Worm (Caenorhabditis elegans) whole organism, young adult: ENCODE data around the gene K07C5.2.

Source experiments
- F37B4.10 ChIP-seq: fragments of 200-800 bp; sonication (Bioruptor generic); IDR thresholded peaks from 2 replicates; pipeline ENCODE4 v1.3.6; 2022; ENCODE audit warnings: missing genetic modification characterization, missing compliant biosample characterization
- K11D2.4 ChIP-seq: fragments of 200-800 bp; sonication (Bioruptor generic); IDR thresholded peaks from 2 replicates; pipeline ENCODE4 v1.3.6; 2022; ENCODE audit warnings: missing genetic modification reagents, missing genetic modification characterization, missing compliant biosample characterization
- T07F8.4 ChIP-seq: sonication (generic microtip); optimal IDR thresholded peaks from 2 replicates; lab custom pipeline; 2016; ENCODE audit warnings: mild to moderate bottlenecking, missing genetic modification characterization, moderate library complexity, missing compliant biosample characterization
- Y53G8AR.9 ChIP-seq: fragments of 200-800 bp; sonication (Bioruptor generic); conservative IDR thresholded peaks from 2 replicates; pipeline ENCODE4 v1.3.6; 2022; ENCODE audit warnings: missing genetic modification reagents, missing genetic modification characterization, missing compliant biosample characterization
- Y67H2A.10 ChIP-seq: fragments of 200-800 bp; sonication (Bioruptor generic); conservative IDR thresholded peaks from 2 replicates; pipeline ENCODE4 v1.3.6; 2022; ENCODE audit warnings: missing genetic modification reagents, missing genetic modification characterization, missing compliant biosample characterization
- ama-1 ChIP-seq, 3 experiments: fragments of 150-350 bp in 1 of 3; sonication (generic microtip) in 2 of 3; optimal IDR thresholded peaks; 2 replicates each; lab custom pipeline; 2014 to 2018; ENCODE audit warnings: missing biosample characterization in 2 of 3, missing genetic modification characterization in 2 of 3, missing genetic modification reagents in 2 of 3
- atf-7 ChIP-seq: sonication (generic microtip); optimal IDR thresholded peaks from 2 replicates; lab custom pipeline; 2017; ENCODE audit warnings: mild to moderate bottlenecking, missing genetic modification characterization, missing compliant biosample characterization
- attf-6 ChIP-seq: fragments of 200-800 bp; sonication (Bioruptor generic); IDR thresholded peaks from 2 replicates; pipeline ENCODE4 v1.3.6; 2022; ENCODE audit warnings: missing genetic modification reagents, missing genetic modification characterization, missing compliant biosample characterization
- bed-2 ChIP-seq: fragments of 200-800 bp; sonication (Bioruptor generic); IDR thresholded peaks from 2 replicates; pipeline ENCODE4 v1.3.6; 2022; ENCODE audit warnings: missing genetic modification reagents, missing genetic modification characterization, missing compliant biosample characterization
- chd-7 ChIP-seq: sonication (generic microtip); optimal IDR thresholded peaks from 2 replicates; lab custom pipeline; 2016; ENCODE audit warnings: mild to moderate bottlenecking, missing genetic modification characterization, moderate library complexity, missing compliant biosample characterization
- dox-1 ChIP-seq: fragments of 200-800 bp; sonication (Bioruptor generic); IDR thresholded peaks from 2 replicates; pipeline ENCODE4 v1.3.6; 2022; ENCODE audit warnings: missing genetic modification reagents, missing genetic modification characterization, missing compliant biosample characterization
- egrh-3 ChIP-seq: fragments of 200-800 bp; sonication (Bioruptor generic); IDR thresholded peaks from 2 replicates; pipeline ENCODE4 v1.3.6; 2022; ENCODE audit warnings: missing genetic modification reagents, missing genetic modification characterization, missing compliant biosample characterization
- ets-4 ChIP-seq: fragments of 200-800 bp; sonication (Bioruptor generic); optimal IDR thresholded peaks from 2 replicates; lab custom pipeline; 2018; ENCODE audit warnings: mild to moderate bottlenecking, missing genetic modification characterization, missing compliant biosample characterization
- fkh-3 ChIP-seq: sonication (generic microtip); optimal IDR thresholded peaks from 2 replicates; lab custom pipeline; 2016; ENCODE audit warnings: mild to moderate bottlenecking, missing genetic modification characterization, missing compliant biosample characterization
- hlh-12 ChIP-seq: sonication (generic microtip); optimal IDR thresholded peaks from 2 replicates; lab custom pipeline; 2016; ENCODE audit warnings: missing genetic modification characterization, missing compliant biosample characterization
- hmg-1.2 ChIP-seq: fragments of 200-800 bp; sonication (Bioruptor generic); IDR thresholded peaks from 2 replicates; pipeline ENCODE4 v1.3.6; 2022; ENCODE audit warnings: missing genetic modification reagents, missing genetic modification characterization, missing compliant biosample characterization
- let-526 ChIP-seq: fragments of 200-800 bp; sonication (Bioruptor generic); IDR thresholded peaks from 2 replicates; pipeline ENCODE4 v1.3.6; 2022; ENCODE audit warnings: missing genetic modification reagents, missing genetic modification characterization, missing compliant biosample characterization
- let-607 ChIP-seq, 2 experiments: fragments of 200-800 bp in 1 of 2; sonication (Bioruptor generic) in 1 of 2; sonication (generic microtip) in 1 of 2; optimal IDR thresholded peaks; 2 replicates each; lab custom pipeline; 2016 to 2018; ENCODE audit warnings: mild to moderate bottlenecking in 2 of 2, missing compliant biosample characterization in 2 of 2, missing genetic modification characterization in 2 of 2, moderate library complexity in 2 of 2, missing genotype in 1 of 2
- lin-26 ChIP-seq: fragments of 200-800 bp; sonication (Bioruptor generic); IDR thresholded peaks from 2 replicates; pipeline ENCODE4 v1.3.6; 2022; ENCODE audit warnings: missing genetic modification reagents, missing genetic modification characterization, missing compliant biosample characterization
- lin-40 ChIP-seq: sonication (generic microtip); optimal IDR thresholded peaks from 2 replicates; lab custom pipeline; 2016; ENCODE audit warnings: missing genetic modification characterization, mild to moderate bottlenecking, missing compliant biosample characterization, missing genotype, missing genetic modification reagents
- lin-54 ChIP-seq: fragments of 200-800 bp; sonication (Bioruptor generic); optimal IDR thresholded peaks from 2 replicates; lab custom pipeline; 2018; ENCODE audit warnings: mild to moderate bottlenecking, missing genetic modification characterization, missing compliant biosample characterization
- lir-1 ChIP-seq: fragments of 200-800 bp; sonication (Bioruptor generic); conservative IDR thresholded peaks from 2 replicates; pipeline ENCODE4 v1.3.6; 2022; ENCODE audit warnings: missing genetic modification reagents, missing genetic modification characterization, missing compliant biosample characterization
- madf-10 ChIP-seq: sonication (generic microtip); optimal IDR thresholded peaks from 2 replicates; lab custom pipeline; 2016; ENCODE audit warnings: mild to moderate bottlenecking, missing genetic modification characterization, missing compliant biosample characterization
- madf-3 ChIP-seq: fragments of 200-800 bp; sonication (Bioruptor generic); IDR thresholded peaks from 2 replicates; pipeline ENCODE4 v1.3.6; 2022; ENCODE audit warnings: missing genetic modification reagents, missing genetic modification characterization, missing compliant biosample characterization
- madf-6 ChIP-seq: fragments of 200-800 bp; sonication (Bioruptor generic); IDR thresholded peaks from 2 replicates; pipeline ENCODE4 v1.3.6; 2022; ENCODE audit warnings: missing genetic modification reagents, missing genetic modification characterization, missing compliant biosample characterization
- madf-8 ChIP-seq: fragments of 200-800 bp; sonication (Bioruptor generic); conservative IDR thresholded peaks from 2 replicates; pipeline ENCODE4 v1.3.6; 2022; ENCODE audit warnings: missing genetic modification reagents, missing genetic modification characterization, missing compliant biosample characterization
- mcd-1 ChIP-seq: fragments of 200-800 bp; sonication (Bioruptor generic); IDR thresholded peaks from 2 replicates; pipeline ENCODE4 v1.3.6; 2022; ENCODE audit warnings: missing genetic modification reagents, missing genetic modification characterization, missing compliant biosample characterization
- nhr-80 ChIP-seq: sonication (generic microtip); optimal IDR thresholded peaks from 2 replicates; lab custom pipeline; 2016; ENCODE audit warnings: missing genetic modification characterization, missing compliant biosample characterization
- pbrm-1 ChIP-seq: fragments of 200-800 bp; sonication (Bioruptor generic); IDR thresholded peaks from 2 replicates; pipeline ENCODE4 v1.3.6; 2022; ENCODE audit warnings: missing genetic modification reagents, missing genetic modification characterization, missing compliant biosample characterization
- rcor-1 ChIP-seq: fragments of 200-800 bp; sonication (Bioruptor generic); IDR thresholded peaks from 2 replicates; pipeline ENCODE4 v1.3.6; 2022; ENCODE audit warnings: missing genetic modification reagents, missing genetic modification characterization, missing compliant biosample characterization
- rpc-1 ChIP-seq, 2 experiments: fragments of 150-350 bp in 1 of 2; sonication (generic microtip) in 1 of 2; optimal IDR thresholded peaks; 2 replicates each; lab custom pipeline; 2014 to 2018; ENCODE audit warnings: missing biosample characterization in 1 of 2, missing genetic modification characterization in 1 of 2, missing genetic modification reagents in 1 of 2, missing genotype in 1 of 2
- snpc-4 ChIP-seq, 5 experiments: fragments of 150-350 bp in 1 of 5; sonication (generic microtip) in 4 of 5; optimal IDR thresholded peaks; 2 replicates each; lab custom pipeline; 2014 to 2018; ENCODE audit warnings: missing genetic modification characterization in 5 of 5, missing biosample characterization in 3 of 5, antibody characterized with exemption in 2 of 5, mild to moderate bottlenecking in 2 of 5, missing compliant biosample characterization in 2 of 5, missing genotype in 2 of 5, moderate library complexity in 2 of 5, missing genetic modification reagents in 1 of 5
- tbp1 ChIP-seq: fragments of 200-800 bp; sonication (Bioruptor generic); optimal IDR thresholded peaks from 2 replicates; lab custom pipeline; 2018; ENCODE audit warnings: mild to moderate bottlenecking, missing genetic modification characterization, missing compliant biosample characterization
- tbx-9 ChIP-seq: sonication (generic microtip); optimal IDR thresholded peaks from 2 replicates; lab custom pipeline; 2016; ENCODE audit warnings: borderline replicate concordance, missing genetic modification characterization, inconsistent platforms, missing compliant biosample characterization
- zfh-2 ChIP-seq: fragments of 200-800 bp; sonication (Bioruptor generic); conservative IDR thresholded peaks from 2 replicates; pipeline ENCODE4 v1.3.6; 2022; ENCODE audit warnings: missing genetic modification reagents, missing genetic modification characterization, missing compliant biosample characterization
- zim-3 ChIP-seq: sonication (generic microtip); optimal IDR thresholded peaks from 2 replicates; lab custom pipeline; 2017; ENCODE audit warnings: mild to moderate bottlenecking, missing genetic modification characterization, moderate library complexity, missing compliant biosample characterization
- ztf-3 ChIP-seq: fragments of 200-800 bp; sonication (Bioruptor generic); optimal IDR thresholded peaks from 2 replicates; lab custom pipeline; 2018; ENCODE audit warnings: mild to moderate bottlenecking, missing genetic modification characterization, missing compliant biosample characterization

Gene K07C5.2

ce11 chrV:10371177-10371576 lies 31.9 kb downstream of the K07C5.2 start (continued):
- TF ChIP-seq lin-54 (peak; percentile 28), madf-3 (GFP tag; lab: Robert Waterston, UW) (no peak), T07F8.4 (no peak), tbx-9 (no peak), hmg-1.2 (GFP tag; lab: Robert Waterston, UW) (peak; percentile 67), lir-1 (GFP tag; lab: Robert Waterston, UW) (no peak), madf-8 (GFP tag; lab: Robert Waterston, UW) (no peak), zfh-2 (GFP tag; lab: Robert Waterston, UW) (no peak), dox-1 (GFP tag; lab: Robert Waterston, UW) (no peak; the same call in 1 of the 2 replicates), Y53G8AR.9 (GFP tag; lab: Robert Waterston, UW) (no peak), hlh-12 (no peak), lin-26 (GFP tag; lab: Robert Waterston, UW) (no peak), ama-1 (optimal IDR thresholded peaks at IDR 0.05; lab: Kevin White, UChicago) (no peak), ama-1 (GFP tag; optimal IDR thresholded peaks at IDR 0.05; lab: Kevin White, UChicago) (no peak), mcd-1 (GFP tag; lab: Robert Waterston, UW) (no peak), bed-2 (no peak), egrh-3 (GFP tag; lab: Robert Waterston, UW) (no peak), attf-6 (no peak), chd-7 (tag; lab: Kevin White, UChicago) (peak; percentile 28), Y67H2A.10 (GFP tag; lab: Robert Waterston, UW) (no peak), tbp1 (peak; percentile 30), lin-40 (tag; lab: Kevin White, UChicago) (peak; percentile 35), madf-6 (GFP tag; lab: Robert Waterston, UW) (no peak), F37B4.10 (GFP tag; lab: Robert Waterston, UW) (0 out of 2 replicates have a peak, but pooled peaks have one; percentile 33), let-607 (tag; optimal IDR thresholded peaks at IDR 0.05; lab: Kevin White, UChicago) (peak; percentile 93 to 94), let-526 (GFP tag; lab: Robert Waterston, UW) (0 out of 2 replicates have a peak, but pooled peaks have one; percentile 32), atf-7 (peak; percentile 4), K11D2.4 (GFP tag; lab: Robert Waterston, UW) (no peak), snpc-4 (GFP tag; optimal IDR thresholded peaks at IDR 0.05; lab: Kevin White, UChicago) (no peak), snpc-4 (tag; optimal IDR thresholded peaks at IDR 0.05; lab: Kevin White, UChicago) (no peak), nhr-80 (tag; lab: Kevin White, UChicago) (peak; percentile 92), pbrm-1 (0 out of 2 replicates have a peak, but pooled peaks have one; percentile 9), ets-4 (GFP tag; lab: Kevin White, UChicago) (peak; percentile 8)

ce11 chrV:10371951-10372350 lies 32.7 kb downstream of the K07C5.2 start, which contains the start of gene ugt-49:
Gene ugt-49, plus strand, starts transcription at chrV:10372321.
- TF ChIP-seq madf-10 (tag; lab: Kevin White, UChicago) = no peak
- TF ChIP-seq fkh-3 = no peak
- TF ChIP-seq Y67H2A.10 (GFP tag; lab: Robert Waterston, UW) = no peak
- no peak for TF ChIP-seq zim-3 (tag; lab: Kevin White, UChicago)
- no peak for TF ChIP-seq ztf-3
- TF ChIP-seq rpc-1 (optimal IDR thresholded peaks at IDR 0.05; lab: Kevin White, UChicago) = no peak
- TF ChIP-seq rpc-1 (tag; optimal IDR thresholded peaks at IDR 0.05; lab: Kevin White, UChicago) = no peak
- no peak for TF ChIP-seq rcor-1 (GFP tag; lab: Robert Waterston, UW)
